Fruit fly (Drosophila melanogaster): Measurements from ENCODE around the gene Nufip.
A peak's percentile ranks its signal among the peaks of the same experiment; 100 is the strongest.

Gene Nufip

dm6 chr3L:18767950-18768781 is 20.0 kb upstream of the Nufip start (continued):
- TF ChIP-seq HHEX (GFP tag; optimal IDR thresholded peaks at IDR 0.05) (no peak), CG18619 (GFP tag; optimal IDR thresholded peaks at IDR 0.05) (peak; percentile 20), gem (tag; optimal IDR thresholded peaks at IDR 0.05) (peak; percentile 48), CG1603 (tag; optimal IDR thresholded peaks at IDR 0.05) (no peak), nmo (GFP tag; optimal IDR thresholded peaks at IDR 0.05) (peak; percentile 37), CG12071 (GFP tag; optimal IDR thresholded peaks at IDR 0.05) (no peak), CG7372 (GFP tag; IDR thresholded peaks at IDR 0.05) (no peak), Hmx (GFP tag; optimal IDR thresholded peaks at IDR 0.05) (no peak), pros (GFP tag; optimal IDR thresholded peaks at IDR 0.05) (peak; percentile 43), Nf-YC (tag; optimal IDR thresholded peaks at IDR 0.05) (peak; percentile 8), sqz (GFP tag; optimal IDR thresholded peaks at IDR 0.05) (peak; percentile 35), btn (GFP tag; optimal IDR thresholded peaks at IDR 0.05) (no peak), pfk (GFP tag; optimal IDR thresholded peaks at IDR 0.05) (no peak), prd (optimal IDR thresholded peaks at IDR 0.05) (no peak), prd (GFP tag; IDR thresholded peaks at IDR 0.05) (0 out of 3 replicates have a peak, but pooled peaks have one; percentile 5), Sox102F (GFP tag; optimal IDR thresholded peaks at IDR 0.05) (peak; percentile 24), Rfx (GFP tag; IDR thresholded peaks at IDR 0.05) (0 out of 2 replicates have a peak, but pooled peaks have one; percentile 35), CG4404 (GFP tag; IDR thresholded peaks at IDR 0.05) (no peak), pan (optimal IDR thresholded peaks at IDR 0.05) (no peak), pan (GFP tag; optimal IDR thresholded peaks at IDR 0.05 in 1 of 2, IDR thresholded peaks at IDR 0.05 in 1 of 2) (peak in 1 of 2 experiments; percentile 23), CG2116 (GFP tag; optimal IDR thresholded peaks at IDR 0.05) (no peak), Doc3 (GFP tag; IDR thresholded peaks at IDR 0.05; ENCODE audit: partially characterized antibody) (no peak), CG33213 (GFP tag; optimal IDR thresholded peaks at IDR 0.05) (no peak), eve (GFP tag; optimal IDR thresholded peaks at IDR 0.05) (peak in 1 of 2 experiments; percentile 39), CG2678 (tag; optimal IDR thresholded peaks at IDR 0.05) (peak; percentile 23), CG18262 (tag; optimal IDR thresholded peaks at IDR 0.05) (peak; percentile 40), CG7839 (tag; optimal IDR thresholded peaks at IDR 0.05) (peak; percentile 23), CG31441 (GFP tag; IDR thresholded peaks at IDR 0.05) (peak; percentile 53; the same call in 1 of the 2 replicates), Dip3 (GFP tag; optimal IDR thresholded peaks at IDR 0.05) (no peak), bigmax (GFP tag; optimal IDR thresholded peaks at IDR 0.05) (no peak), CG9727 (GFP tag; optimal IDR thresholded peaks at IDR 0.05) (peak; percentile 20), phol (tag; optimal IDR thresholded peaks at IDR 0.05) (peak; percentile 25), CG13424 (tag; optimal IDR thresholded peaks at IDR 0.05) (peak; percentile 43), CG17359 (tag; optimal IDR thresholded peaks at IDR 0.05) (no peak), rib (GFP tag; IDR thresholded peaks at IDR 0.05) (no peak), CG7357 (GFP tag; IDR thresholded peaks at IDR 0.05) (no peak), CG10431 (GFP tag; optimal IDR thresholded peaks at IDR 0.05) (no peak), Bteb2 (GFP tag; optimal IDR thresholded peaks at IDR 0.05) (no peak), B-H2 (GFP tag; optimal IDR thresholded peaks at IDR 0.05) (no peak), CG33557 (GFP tag; optimal IDR thresholded peaks at IDR 0.05) (no peak), CG15269 (tag; optimal IDR thresholded peaks at IDR 0.05) (peak; percentile 15), dm (GFP tag; optimal IDR thresholded peaks at IDR 0.05) (no peak), sd (tag; optimal IDR thresholded peaks at IDR 0.05) (peak; percentile 12), CG3847 (GFP tag; IDR thresholded peaks at IDR 0.05) (no peak), Oli (tag; optimal IDR thresholded peaks at IDR 0.05) (peak; percentile 35), E2f1 (GFP tag; IDR thresholded peaks at IDR 0.05) (peak; percentile 10; the same call in 1 of the 2 replicates), CG16813 (GFP tag; IDR thresholded peaks at IDR 0.05; ENCODE audit: partially characterized antibody) (no peak), inv (GFP tag; IDR thresholded peaks at IDR 0.05; ENCODE audit: partially characterized antibody) (no peak), Mes4 (GFP tag; optimal IDR thresholded peaks at IDR 0.05) (no peak)

All from whole organism, embryonic.